Worm (Caenorhabditis elegans): Measurements from ENCODE around the gene idpc-6.

Gene idpc-6

DNA sequence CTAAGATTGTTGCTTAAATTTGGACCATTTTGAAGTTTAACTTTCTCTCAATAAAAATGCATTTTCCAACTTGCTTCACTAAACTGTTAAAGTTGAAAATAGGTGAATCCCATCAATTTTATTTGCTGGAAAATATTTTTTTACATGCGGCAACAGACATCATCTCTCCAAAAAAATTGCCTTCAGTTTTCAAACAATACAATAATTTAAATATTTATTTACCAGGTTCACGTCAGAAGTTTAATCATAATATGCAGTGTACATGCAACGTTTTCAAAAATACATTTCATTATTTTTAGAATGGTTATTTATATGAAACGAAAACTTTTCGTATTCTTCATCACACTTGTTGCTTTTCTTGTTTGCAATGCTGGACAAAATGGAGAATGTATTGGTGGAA lies 11.0 kb downstream of the idpc-6 start, which contains the start of gene T06E4.5:
Gene T06E4.5 (plus strand): TSS at position 301 of the 400 bp plus-strand sequence.
- TF ChIP-seq tbx-9 (tag; optimal IDR thresholded peaks at IDR 0.05; ENCODE audit: borderline replicate concordance) (no peak), ztf-22 (GFP tag; optimal IDR thresholded peaks at IDR 0.05) (no peak), ztf-28 (GFP tag; IDR thresholded peaks at IDR 0.05) (no peak), snpc-1.1 (tag; optimal IDR thresholded peaks at IDR 0.05; ENCODE audit: insufficient read depth) (no peak), B0035.1 (tag; optimal IDR thresholded peaks at IDR 0.05) (no peak), mel-28 (tag; optimal IDR thresholded peaks at IDR 0.05; ENCODE audit: borderline replicate concordance) (no peak), mes-4 (tag; optimal IDR thresholded peaks at IDR 0.05) (no peak), nhr-179 (tag; optimal IDR thresholded peaks at IDR 0.05) (no peak), F49E8.2 (tag; optimal IDR thresholded peaks at IDR 0.05; ENCODE audit: insufficient read depth) (no peak), Y53F4B.3 (GFP tag; IDR thresholded peaks at IDR 0.05) (no peak), C17E4.6 (GFP tag; IDR thresholded peaks at IDR 0.05) (no peak), T07F8.4 (tag; optimal IDR thresholded peaks at IDR 0.05) (no peak), hlh-12 (tag; optimal IDR thresholded peaks at IDR 0.05) (no peak), aptf-3 (GFP tag; IDR thresholded peaks at IDR 0.05) (no peak), unc-130 (GFP tag; optimal IDR thresholded peaks at IDR 0.05) (no peak), let-526 (GFP tag; IDR thresholded peaks at IDR 0.05) (no peak), dpff-1 (tag; optimal IDR thresholded peaks at IDR 0.05) (no peak), sea-2 (GFP tag; IDR thresholded peaks at IDR 0.05) (no peak)

DNA sequence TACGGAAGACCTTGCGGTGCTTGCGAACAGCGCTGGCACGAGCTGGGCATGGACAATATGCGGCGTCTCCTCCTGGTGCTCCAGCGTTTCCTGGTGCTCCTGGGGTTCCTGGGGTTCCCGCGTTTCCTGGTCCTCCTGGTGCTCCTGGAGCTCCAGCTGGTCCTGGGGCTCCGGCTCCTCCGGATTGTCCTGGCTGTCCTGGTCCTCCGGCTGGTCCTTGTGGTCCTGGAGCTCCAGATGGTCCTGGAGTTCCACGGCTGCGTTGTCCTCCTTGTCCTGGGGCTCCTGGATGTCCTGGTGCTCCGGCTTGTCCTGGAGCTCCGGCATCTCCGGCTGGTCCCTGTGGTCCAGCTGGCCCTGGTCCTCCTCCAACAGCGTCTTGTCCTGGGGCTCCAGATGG lies 12.4 kb downstream of the idpc-6 start:
- TF ChIP-seq tlf-1 (GFP tag; optimal IDR thresholded peaks at IDR 0.05) (no peak), dox-1 (GFP tag; IDR thresholded peaks at IDR 0.05) (0 out of 2 replicates have a peak, but pooled peaks have one; percentile 17), nhr-120 (GFP tag; IDR thresholded peaks at IDR 0.05) (no peak), madf-3 (GFP tag; IDR thresholded peaks at IDR 0.05) (no peak), F37B4.10 (GFP tag; IDR thresholded peaks at IDR 0.05) (peak; percentile 82; the same call in 1 of the 2 replicates), let-607 (tag; optimal IDR thresholded peaks at IDR 0.05) (no peak), mcd-1 (GFP tag; IDR thresholded peaks at IDR 0.05) (peak; percentile 34; the same call in 1 of the 2 replicates), F39B2.1 (GFP tag; IDR thresholded peaks at IDR 0.05) (no peak), egrh-3 (GFP tag; IDR thresholded peaks at IDR 0.05) (peak; percentile 97), repo-1 (tag; optimal IDR thresholded peaks at IDR 0.05) (no peak)

DNA sequence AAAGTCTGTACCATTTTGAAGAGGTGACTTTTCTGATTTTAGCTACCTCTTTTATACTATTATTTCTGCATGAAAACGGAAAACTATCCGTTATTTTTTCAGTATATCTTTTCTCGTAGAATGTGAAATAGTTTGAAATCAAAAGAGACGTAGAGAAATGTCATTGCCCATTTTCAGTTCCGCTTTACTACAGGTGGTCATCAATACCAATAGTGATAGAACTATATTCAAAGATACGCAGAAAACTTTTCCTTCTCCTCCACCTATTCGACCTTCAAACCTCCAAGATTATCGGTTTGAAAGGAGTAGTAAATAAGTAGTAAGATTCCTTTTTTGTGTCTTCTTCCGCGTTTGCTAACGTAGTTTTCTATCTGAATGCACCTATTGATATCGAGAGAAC lies 13.4 kb downstream of the idpc-6 start, which contains the start of gene col-147:
Gene col-147 (minus strand): TSS at position 26 of the 400 bp plus-strand sequence.
- TF ChIP-seq athp-1 (tag; optimal IDR thresholded peaks at IDR 0.05) (no peak), Y67H2A.10 (GFP tag; conservative IDR thresholded peaks at IDR 0.05) (no peak), tlf-1 (GFP tag; optimal IDR thresholded peaks at IDR 0.05) (no peak), ztf-26 (tag; optimal IDR thresholded peaks at IDR 0.05) (no peak), rpc-1 (optimal IDR thresholded peaks at IDR 0.05) (no peak), rpc-1 (tag; optimal IDR thresholded peaks at IDR 0.05) (no peak), hlh-12 (tag; optimal IDR thresholded peaks at IDR 0.05) (no peak), Y79H2A.3 (GFP tag; conservative IDR thresholded peaks at IDR 0.05) (no peak), cebp-2 (GFP tag; IDR thresholded peaks at IDR 0.05) (no peak), hrde-1 (tag; optimal IDR thresholded peaks at IDR 0.05; ENCODE audit: borderline replicate concordance) (no peak)

DNA sequence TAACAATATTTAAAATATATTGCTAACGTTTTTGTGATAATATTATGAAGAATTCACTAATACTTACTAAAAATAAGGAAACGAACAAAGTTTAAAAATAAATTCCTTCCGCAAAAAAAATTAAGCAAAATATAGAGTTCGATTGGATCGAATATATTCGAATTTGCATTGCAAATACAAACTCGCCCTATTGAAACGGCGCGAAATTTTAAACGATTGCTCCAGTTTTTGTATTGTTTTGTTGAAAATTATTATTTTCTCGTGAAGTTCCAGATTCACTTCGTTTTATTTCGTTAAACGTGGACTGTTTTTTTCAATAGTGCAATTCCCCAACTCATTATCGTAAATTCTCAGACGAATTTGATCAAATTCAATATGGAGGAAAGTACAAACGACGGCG lies 25.6 kb downstream of the idpc-6 start, which contains the start of the genes atl-1 and hcp-2:
Gene atl-1 (minus strand): TSS at position 89 of the 400 bp plus-strand sequence.
Gene hcp-2 (plus strand): TSS at position 353 of the 400 bp plus-strand sequence.
- TF ChIP-seq lsl-1 (GFP tag; optimal IDR thresholded peaks at IDR 0.05) (peak; percentile 26), efl-1 (GFP tag; optimal IDR thresholded peaks at IDR 0.05) (peak; percentile 74), F55B11.4 (tag; optimal IDR thresholded peaks at IDR 0.05; ENCODE audit: borderline replicate concordance, insufficient read depth) (no peak), tbp1 (GFP tag; optimal IDR thresholded peaks at IDR 0.05) (no peak), dpl-1 (GFP tag; optimal IDR thresholded peaks at IDR 0.05) (peak; percentile 34), D2030.7 (GFP tag; IDR thresholded peaks at IDR 0.05) (0 out of 2 replicates have a peak, but pooled peaks have one; percentile 14), lin-54 (GFP tag; optimal IDR thresholded peaks at IDR 0.05) (peak; percentile 3), madf-6 (GFP tag; IDR thresholded peaks at IDR 0.05) (peak; percentile 48; the same call in 1 of the 2 replicates)
